Fruit fly (Drosophila melanogaster) whole organism, embryonic: ENCODE data around the gene e.

Source experiments
- Ada2b ChIP-seq: fragments of 200-800 bp; sonication (Bioruptor generic); IDR thresholded peaks from 2 replicates; pipeline ENCODE4 v1.3.6; 2022; ENCODE audit warnings: missing biosample characterization, missing genetic modification characterization
- CG1233 ChIP-seq: fragments of 200-800 bp; sonication (Bioruptor generic); optimal IDR thresholded peaks from 4 replicates; lab custom pipeline; 2018; ENCODE audit warnings: missing biosample characterization, mild to moderate bottlenecking, missing genetic modification characterization
- CG12391 ChIP-seq: fragments of 200-800 bp; sonication (Bioruptor generic); optimal IDR thresholded peaks from 3 replicates; lab custom pipeline; 2018; ENCODE audit warnings: missing biosample characterization, mild to moderate bottlenecking, missing genetic modification characterization, moderate library complexity
- CG13424 ChIP-seq: fragments of 200-800 bp; sonication (Bioruptor generic); optimal IDR thresholded peaks from 2 replicates; lab custom pipeline; 2019; ENCODE audit warnings: missing biosample characterization, mild to moderate bottlenecking, missing genetic modification characterization, moderate library complexity
- CG13775 ChIP-seq: fragments of 200-800 bp; sonication (Bioruptor generic); optimal IDR thresholded peaks from 3 replicates; lab custom pipeline; 2017; ENCODE audit warnings: missing biosample characterization, mild to moderate bottlenecking, missing genetic modification characterization
- CG14667 ChIP-seq: fragments of 200-800 bp; sonication (Bioruptor generic); IDR thresholded peaks from 2 replicates; pipeline ENCODE4 v1.3.6; 2022; ENCODE audit warnings: missing biosample characterization, missing genetic modification characterization
- CG1602 ChIP-seq: fragments of 200-800 bp; sonication (Bioruptor generic); optimal IDR thresholded peaks from 3 replicates; lab custom pipeline; 2016; ENCODE audit warnings: missing biosample characterization, missing genetic modification characterization
- CG17186 ChIP-seq: fragments of 200-800 bp; sonication (Bioruptor generic); optimal IDR thresholded peaks from 3 replicates; lab custom pipeline; 2017; ENCODE audit warnings: missing biosample characterization, missing genetic modification reagents, missing genetic modification characterization
- CG2712 ChIP-seq: fragments of 200-800 bp; optimal IDR thresholded peaks from 3 replicates; lab custom pipeline; 2019; ENCODE audit warnings: missing biosample characterization, mild to moderate bottlenecking, missing genetic modification characterization, moderate library complexity
- CG3065 ChIP-seq: fragments of 200-800 bp; sonication (Bioruptor generic); optimal IDR thresholded peaks from 2 replicates; lab custom pipeline; 2016; ENCODE audit warnings: missing biosample characterization, missing genetic modification characterization
- CG3847 ChIP-seq: fragments of 200-800 bp; sonication (Bioruptor generic); IDR thresholded peaks from 2 replicates; pipeline ENCODE4 v1.3.6; 2022; ENCODE audit warnings: missing biosample characterization, missing genetic modification characterization
- CG4617 ChIP-seq: fragments of 200-800 bp; sonication (Bioruptor generic); optimal IDR thresholded peaks from 3 replicates; lab custom pipeline; 2016; ENCODE audit warnings: missing biosample characterization, missing genetic modification characterization, borderline replicate concordance
- CG6654 ChIP-seq: fragments of 200-800 bp; sonication (Bioruptor generic); optimal IDR thresholded peaks from 2 replicates; lab custom pipeline; 2017; ENCODE audit warnings: missing biosample characterization, mild to moderate bottlenecking, missing genetic modification characterization
- CG7271 ChIP-seq: fragments of 200-800 bp; sonication (Bioruptor generic); optimal IDR thresholded peaks from 2 replicates; lab custom pipeline; 2018; ENCODE audit warnings: missing biosample characterization, mild to moderate bottlenecking, missing genetic modification characterization, moderate library complexity
- CG7357 ChIP-seq: fragments of 200-800 bp; sonication (Bioruptor generic); IDR thresholded peaks from 3 replicates; pipeline ENCODE4 v1.3.6; 2022; ENCODE audit warnings: missing biosample characterization, missing genetic modification characterization
- CG7556 ChIP-seq: fragments of 200-800 bp; sonication (Bioruptor generic); optimal IDR thresholded peaks from 2 replicates; lab custom pipeline; 2017; ENCODE audit warnings: missing biosample characterization, mild to moderate bottlenecking, missing genetic modification characterization
- CG9437 ChIP-seq: fragments of 200-800 bp; sonication (Bioruptor generic); optimal IDR thresholded peaks from 2 replicates; lab custom pipeline; 2018; ENCODE audit warnings: missing biosample characterization, mild to moderate bottlenecking, missing genetic modification characterization
- CG9609 ChIP-seq: fragments of 200-800 bp; sonication (Bioruptor generic); optimal IDR thresholded peaks from 3 replicates; lab custom pipeline; 2016; ENCODE audit warnings: missing biosample characterization, missing genetic modification characterization
- Dip2 ChIP-seq: fragments of 200-800 bp; sonication (Bioruptor generic); IDR thresholded peaks from 2 replicates; pipeline ENCODE4 v1.3.6; 2022; ENCODE audit warnings: missing biosample characterization, missing genetic modification characterization
- Fer2 ChIP-seq: fragments of 200-800 bp; sonication (Bioruptor generic); optimal IDR thresholded peaks from 2 replicates; lab custom pipeline; 2018; ENCODE audit warnings: missing biosample characterization, mild to moderate bottlenecking, missing genetic modification characterization, moderate library complexity
- Gug ChIP-seq: fragments of 200-800 bp; sonication (Bioruptor generic); IDR thresholded peaks from 4 replicates; pipeline ENCODE4 v1.3.6; 2022; ENCODE audit warnings: missing biosample characterization, missing genetic modification characterization
- Hey ChIP-seq: fragments of 200-800 bp; sonication (Bioruptor generic); optimal IDR thresholded peaks from 3 replicates; lab custom pipeline; 2018; ENCODE audit warnings: missing biosample characterization, mild to moderate bottlenecking, missing genetic modification characterization
- HmgZ ChIP-seq: fragments of 200-800 bp; sonication (Bioruptor generic); optimal IDR thresholded peaks from 2 replicates; lab custom pipeline; 2018; ENCODE audit warnings: missing biosample characterization, mild to moderate bottlenecking, missing genetic modification characterization
- Jarid2 ChIP-seq: fragments of 200-800 bp; sonication (Bioruptor generic); optimal IDR thresholded peaks from 3 replicates; lab custom pipeline; 2017; ENCODE audit warnings: mild to moderate bottlenecking, missing biosample characterization, missing genetic modification reagents, missing genetic modification characterization
- Lpt ChIP-seq: fragments of >200 bp; optimal IDR thresholded peaks from 2 replicates; lab custom pipeline; 2018; ENCODE audit warnings: missing biosample characterization, missing genetic modification characterization
- Pdp1 ChIP-seq, 2 experiments: fragments of 200-800 bp; sonication (Bioruptor generic); optimal IDR thresholded peaks; 3 replicates each; lab custom pipeline; 2016; ENCODE audit warnings: missing biosample characterization in 2 of 2, missing genetic modification characterization in 2 of 2, mild to moderate bottlenecking in 1 of 2, moderate library complexity in 1 of 2
- TFAM ChIP-seq: fragments of 200-800 bp; sonication (Bioruptor generic); optimal IDR thresholded peaks from 2 replicates; lab custom pipeline; 2017; ENCODE audit warnings: missing biosample characterization, missing genetic modification characterization, inconsistent platforms
- Trl ChIP-seq, 3 experiments: fragments of >200 bp in 2 of 3; fragments of 200-800 bp in 1 of 3; sonication (Bioruptor generic) in 1 of 3; optimal IDR thresholded peaks; 2 replicates in 1 of 3; 3 replicates in 2 of 3; lab custom pipeline; 2016 to 2017; ENCODE audit warnings: missing biosample characterization in 1 of 3, missing genetic modification characterization in 1 of 3
- aop ChIP-seq: fragments of 200-800 bp; sonication (Bioruptor generic); IDR thresholded peaks from 2 replicates; pipeline ENCODE4 v1.3.6; 2022; ENCODE audit warnings: missing biosample characterization, missing genetic modification characterization
- bbx ChIP-seq: fragments of 200-800 bp; sonication (Bioruptor generic); IDR thresholded peaks from 2 replicates; pipeline ENCODE4 v1.3.6; 2022; ENCODE audit warnings: missing biosample characterization, missing genetic modification characterization; ENCODE audit not compliant: partially characterized antibody
- cad ChIP-seq: fragments of >200 bp; optimal IDR thresholded peaks from 2 replicates; lab custom pipeline; 2017; ENCODE audit warnings: missing biosample characterization, missing genetic modification characterization
- cg ChIP-seq: fragments of 200-800 bp; sonication (Bioruptor generic); optimal IDR thresholded peaks from 3 replicates; lab custom pipeline; 2019; ENCODE audit warnings: missing biosample characterization, mild to moderate bottlenecking, missing genetic modification characterization, moderate library complexity
- corto ChIP-seq: fragments of 200-800 bp; sonication (Bioruptor generic); optimal IDR thresholded peaks from 2 replicates; lab custom pipeline; 2016; ENCODE audit warnings: missing biosample characterization, mild to moderate bottlenecking, missing genetic modification characterization, moderate library complexity
- dysf ChIP-seq: fragments of 200-800 bp; sonication (Bioruptor generic); IDR thresholded peaks from 3 replicates; pipeline ENCODE4 v1.3.6; 2022; ENCODE audit warnings: missing biosample characterization, missing genetic modification characterization
- en ChIP-seq: fragments of 200-800 bp; sonication (Bioruptor generic); optimal IDR thresholded peaks from 2 replicates; lab custom pipeline; 2016; ENCODE audit warnings: missing biosample characterization, missing genetic modification characterization
- hth ChIP-seq: fragments of >200 bp; optimal IDR thresholded peaks from 2 replicates; lab custom pipeline; 2017; ENCODE audit warnings: inconsistent platforms
- jing ChIP-seq: fragments of 200-800 bp; sonication (Bioruptor generic); optimal IDR thresholded peaks from 2 replicates; lab custom pipeline; 2018; ENCODE audit warnings: missing biosample characterization, mild to moderate bottlenecking, missing genetic modification characterization
- jumu ChIP-seq: fragments of 200-800 bp; sonication (Bioruptor generic); optimal IDR thresholded peaks from 3 replicates; lab custom pipeline; 2016; ENCODE audit warnings: missing biosample characterization, missing genetic modification characterization
- knrl ChIP-seq: fragments of 200-800 bp; sonication (Bioruptor generic); IDR thresholded peaks from 3 replicates; pipeline ENCODE4 v1.3.6; 2022; ENCODE audit warnings: missing biosample characterization, missing genetic modification characterization; ENCODE audit not compliant: partially characterized antibody
- otp ChIP-seq: fragments of 200-800 bp; sonication (Bioruptor generic); IDR thresholded peaks from 3 replicates; pipeline ENCODE4, ENCODE4 v1.3.6; 2022; ENCODE audit warnings: missing biosample characterization, missing genetic modification characterization
- prd ChIP-seq, 3 experiments: fragments of >200 bp in 2 of 3; fragments of 200-800 bp in 1 of 3; sonication (Bioruptor generic) in 1 of 3; optimal IDR thresholded peaks in 2 of 3; IDR thresholded peaks in 1 of 3; 2 replicates in 2 of 3; 3 replicates in 1 of 3; pipeline versions ENCODE4 v1.3.6 to Lab custom; 2017 to 2022; ENCODE audit warnings: missing biosample characterization in 1 of 3, missing genetic modification characterization in 1 of 3
- salm ChIP-seq: fragments of 200-800 bp; sonication (Bioruptor generic); optimal IDR thresholded peaks from 2 replicates; lab custom pipeline; 2018; ENCODE audit warnings: missing biosample characterization, mild to moderate bottlenecking, missing genetic modification characterization
- seq ChIP-seq: fragments of 200-800 bp; sonication (Bioruptor generic); IDR thresholded peaks from 2 replicates; pipeline ENCODE4 v1.3.6; 2022; ENCODE audit warnings: missing biosample characterization, missing genetic modification characterization
- slou ChIP-seq: fragments of 200-800 bp; sonication (Bioruptor generic); optimal IDR thresholded peaks from 3 replicates; lab custom pipeline; 2016; ENCODE audit warnings: missing biosample characterization, missing genetic modification characterization
- slp2 ChIP-seq: fragments of 200-800 bp; sonication (Bioruptor generic); optimal IDR thresholded peaks from 2 replicates; lab custom pipeline; 2016; ENCODE audit warnings: missing biosample characterization, missing genetic modification characterization
- stwl ChIP-seq: fragments of 200-800 bp; sonication (Bioruptor generic); optimal IDR thresholded peaks from 3 replicates; lab custom pipeline; 2018; ENCODE audit warnings: missing biosample characterization, mild to moderate bottlenecking, missing genetic modification characterization, moderate library complexity
- tup ChIP-seq: fragments of 200-800 bp; sonication (Bioruptor generic); optimal IDR thresholded peaks from 2 replicates; lab custom pipeline; 2016; ENCODE audit warnings: missing biosample characterization, mild to moderate bottlenecking, missing genetic modification characterization, moderate library complexity
- yki ChIP-seq: fragments of >200 bp; optimal IDR thresholded peaks from 3 replicates; lab custom pipeline; 2018
- zfh1 ChIP-seq: fragments of 200-800 bp; sonication (Bioruptor generic); IDR thresholded peaks from 3 replicates; pipeline ENCODE4 v1.3.6; 2022; ENCODE audit warnings: missing biosample characterization, missing genetic modification characterization

The e gene

DNA sequence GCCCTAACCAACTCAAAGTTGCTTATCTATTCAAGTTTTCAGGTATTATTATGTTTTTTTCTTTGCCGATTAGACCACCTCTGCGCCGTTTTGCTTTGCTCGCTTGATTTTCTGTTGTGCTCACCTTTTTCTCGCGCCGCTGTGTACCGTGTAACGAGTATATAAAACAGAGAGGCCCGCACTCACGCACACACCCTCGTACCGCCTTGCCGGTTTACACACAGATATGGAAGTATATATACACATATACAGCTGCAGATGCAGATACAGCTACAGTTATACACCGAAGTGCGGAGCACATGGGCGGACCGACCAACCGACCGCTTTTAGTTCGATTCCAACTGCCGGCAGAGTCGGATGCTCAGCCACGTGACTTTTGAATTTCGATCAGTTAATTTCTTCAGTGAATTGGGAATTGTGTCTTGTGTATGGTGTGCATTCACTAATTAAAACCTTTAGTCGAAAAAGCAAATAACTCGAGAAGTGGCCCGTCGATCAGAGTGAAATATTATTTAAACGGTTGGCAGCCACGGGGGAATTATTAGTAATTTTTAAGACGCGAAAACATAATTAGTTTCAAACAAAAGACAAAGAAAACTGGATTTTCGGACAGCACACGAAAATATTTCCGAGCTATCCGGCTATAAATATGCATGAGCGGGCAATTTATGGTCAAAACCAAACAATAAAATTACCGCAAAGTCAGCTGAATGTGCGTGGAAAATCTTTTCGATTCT is 48.3 kb downstream of the e start (continued):
- TF ChIP-seq Lpt (no peak), CG13424 (tag; lab: Kevin White, UChicago) (no peak), CG12391 (tag; lab: Kevin White, UChicago) (peak; percentile 13), CG4617 (no peak), hth (no peak), Gug (GFP tag; lab: Robert Waterston, UW) (no peak), jing (GFP tag; lab: Kevin White, UChicago) (no peak), CG13775 (no peak), CG14667 (no peak), CG3847 (GFP tag; lab: Robert Waterston, UW) (no peak), dysf (GFP tag; lab: Robert Waterston, UW) (no peak), CG17186 (GFP tag; lab: Kevin White, UChicago) (no peak), Fer2 (tag; lab: Kevin White, UChicago) (no peak), slou (GFP tag; lab: Kevin White, UChicago) (no peak), Jarid2 (GFP tag; lab: Kevin White, UChicago) (peak; percentile 98), knrl (GFP tag; lab: Robert Waterston, UW) (no peak; the same call in 2 of the 3 replicates), Ada2b (GFP tag; lab: Robert Waterston, UW) (no peak), bbx (GFP tag; lab: Robert Waterston, UW) (peak; percentile 60; the same call in 1 of the 2 replicates), CG7556 (GFP tag; lab: Kevin White, UChicago) (no peak), otp (GFP tag; lab: Robert Waterston, UW) (peak; percentile 26; the same call in 1 of the 3 replicates), Dip2 (GFP tag; lab: Robert Waterston, UW) (no peak), CG9609 (GFP tag; lab: Kevin White, UChicago) (no peak), prd (optimal IDR thresholded peaks at IDR 0.05; lab: Kevin White, UChicago) (no peak), prd (GFP tag; IDR thresholded peaks at IDR 0.05; lab: Robert Waterston, UW) (no peak), CG9437 (GFP tag; lab: Kevin White, UChicago) (no peak), CG3065 (GFP tag; lab: Kevin White, UChicago) (no peak), cg (peak; percentile 100), salm (tag; lab: Kevin White, UChicago) (no peak), Trl (optimal IDR thresholded peaks at IDR 0.05; lab: Kevin White, UChicago) (peak; percentile 47 to 74), Trl (GFP tag; optimal IDR thresholded peaks at IDR 0.05; lab: Kevin White, UChicago) (peak; percentile 56), corto (GFP tag; lab: Kevin White, UChicago) (no peak), slp2 (GFP tag; lab: Kevin White, UChicago) (no peak), TFAM (GFP tag; lab: Kevin White, UChicago) (no peak), zfh1 (GFP tag; lab: Robert Waterston, UW) (peak; percentile 14; the same call in 1 of the 3 replicates), stwl (tag; lab: Kevin White, UChicago) (peak; percentile 9), en (GFP tag; lab: Kevin White, UChicago) (no peak), HmgZ (tag; lab: Kevin White, UChicago) (peak; percentile 68), CG1602 (GFP tag; lab: Kevin White, UChicago) (no peak), jumu (GFP tag; lab: Kevin White, UChicago) (no peak), aop (GFP tag; lab: Robert Waterston, UW) (no peak), CG6654 (GFP tag; lab: Kevin White, UChicago) (no peak), CG1233 (GFP tag; lab: Kevin White, UChicago) (no peak), cad (GFP tag; lab: Kevin White, UChicago) (no peak), CG2712 (tag; lab: Kevin White, UChicago) (peak; percentile 31), CG7357 (GFP tag; lab: Robert Waterston, UW) (no peak), Pdp1 (GFP tag; optimal IDR thresholded peaks at IDR 0.05; lab: Kevin White, UChicago) (peak in 1 of 2 experiments; percentile 52), seq (GFP tag; lab: Robert Waterston, UW) (peak; percentile 24; the same call in 1 of the 2 replicates), yki (lab: Kevin White, UChicago) (no peak), CG7271 (tag; lab: Kevin White, UChicago) (peak; percentile 32), tup (GFP tag; lab: Kevin White, UChicago) (no peak), Hey (tag; lab: Kevin White, UChicago) (peak; percentile 47)
